Worm (Caenorhabditis elegans): ENCODE data around the gene nlp-13.

The nlp-13 gene

ce11 chrV:4240292-4240691, 4.1 kb downstream of the nlp-13 start, which contains the start of gene srh-204:
TSS of gene srh-204 (minus strand) at chrV:4240392.
- TF ChIP-seq nhr-237 (tag; optimal IDR thresholded peaks at IDR 0.05) (no peak), ceh-90 (tag; optimal IDR thresholded peaks at IDR 0.05) (no peak), irx-1 (tag; optimal IDR thresholded peaks at IDR 0.05) (no peak), hlh-4 (tag; optimal IDR thresholded peaks at IDR 0.05) (peak; percentile 66)

ce11 chrV:4241555-4241954, 5.3 kb downstream of the nlp-13 start:
- TF ChIP-seq unc-62 (GFP tag; optimal IDR thresholded peaks at IDR 0.05), result no peak
- no peak for TF ChIP-seq mef-2 (tag; optimal IDR thresholded peaks at IDR 0.05)
- TF ChIP-seq nhr-237 (tag; optimal IDR thresholded peaks at IDR 0.05), result no peak
- TF ChIP-seq nhr-84 (tag; optimal IDR thresholded peaks at IDR 0.05), result no peak

ce11 chrV:4242431-4242830, 6.2 kb downstream of the nlp-13 start, which contains the start of gene srt-12:
TSS of gene srt-12 (minus strand) at chrV:4242531.
- TF ChIP-seq lin-15B (tag; optimal IDR thresholded peaks at IDR 0.05) (no peak), ztf-4 (tag; optimal IDR thresholded peaks at IDR 0.05) (no peak), fkh-4 (tag; optimal IDR thresholded peaks at IDR 0.05; ENCODE audit: borderline replicate concordance) (no peak), nhr-71 (tag; optimal IDR thresholded peaks at IDR 0.05) (no peak), snpc-4 (tag; optimal IDR thresholded peaks at IDR 0.05) (no peak), mep-1 (tag; optimal IDR thresholded peaks at IDR 0.05) (no peak), dsc-1 (tag; optimal IDR thresholded peaks at IDR 0.05) (no peak), pax-3 (tag; optimal IDR thresholded peaks at IDR 0.05) (no peak), elt-3 (tag; optimal IDR thresholded peaks at IDR 0.05) (no peak), nhr-90 (tag; optimal IDR thresholded peaks at IDR 0.05; ENCODE audit: poor library complexity) (no peak)

ce11 chrV:4248359-4248758, 12.1 kb downstream of the nlp-13 start:
- no peak for TF ChIP-seq efl-1 (optimal IDR thresholded peaks at IDR 0.05)
- peak in 1 of 2 experiments; percentile 13 for TF ChIP-seq efl-1 (GFP tag; optimal IDR thresholded peaks at IDR 0.05 in 1 of 2)
- TF ChIP-seq nhr-11 (tag; optimal IDR thresholded peaks at IDR 0.05), result no peak
- no peak for TF ChIP-seq fkh-8 (tag; optimal IDR thresholded peaks at IDR 0.05)
- no peak for TF ChIP-seq sptf-1 (tag; optimal IDR thresholded peaks at IDR 0.05)
- TF ChIP-seq elt-3 (tag; optimal IDR thresholded peaks at IDR 0.05), result no peak

ce11 chrV:4250047-4250446, 13.8 kb downstream of the nlp-13 start, which contains the start of gene srt-13:
TSS of gene srt-13 (minus strand) at chrV:4250147.
- no peak for TF ChIP-seq aly-2 (tag; optimal IDR thresholded peaks at IDR 0.05)
- TF ChIP-seq fos-1 (tag; optimal IDR thresholded peaks at IDR 0.05), result no peak
- TF ChIP-seq nhr-11 (tag; optimal IDR thresholded peaks at IDR 0.05), result no peak
- TF ChIP-seq efl-3 (GFP tag; optimal IDR thresholded peaks at IDR 0.05), result no peak
- no peak for TF ChIP-seq snu-23 (GFP tag; optimal IDR thresholded peaks at IDR 0.05)
- no peak for TF ChIP-seq zag-1 (tag; optimal IDR thresholded peaks at IDR 0.05)

ce11 chrV:4256474-4256873, 20.3 kb downstream of the nlp-13 start, which contains the start of gene srt-14:
TSS of gene srt-14 (minus strand) at chrV:4256574.
- TF ChIP-seq C34B4.2 (tag; optimal IDR thresholded peaks at IDR 0.05) (no peak), grh-1 (GFP tag; IDR thresholded peaks at IDR 0.05) (no peak), nhr-11 (tag; optimal IDR thresholded peaks at IDR 0.05) (no peak)

- TF ChIP-seq vab-15 (tag; optimal IDR thresholded peaks at IDR 0.05), result no peak
- TF ChIP-seq skn-1 (tag; optimal IDR thresholded peaks at IDR 0.05), result no peak
- TF ChIP-seq ces-1 (GFP tag; optimal IDR thresholded peaks at IDR 0.05), result no peak
- no peak for TF ChIP-seq C16A3.4 (tag; optimal IDR thresholded peaks at IDR 0.05)
- no peak for TF ChIP-seq lin-35 (GFP tag; optimal IDR thresholded peaks at IDR 0.05)
- no peak for TF ChIP-seq fkh-4 (tag; optimal IDR thresholded peaks at IDR 0.05; ENCODE audit: borderline replicate concordance)
- no peak for TF ChIP-seq fkh-8 (tag; optimal IDR thresholded peaks at IDR 0.05)
- no peak for TF ChIP-seq efl-1 (optimal IDR thresholded peaks at IDR 0.05)
- no peak for TF ChIP-seq efl-1 (GFP tag; optimal IDR thresholded peaks at IDR 0.05 in 1 of 2)
- no peak for TF ChIP-seq pag-3 (tag; optimal IDR thresholded peaks at IDR 0.05; ENCODE audit: borderline replicate concordance, insufficient read depth)
- no peak for TF ChIP-seq pax-3 (tag; optimal IDR thresholded peaks at IDR 0.05)
- no peak for TF ChIP-seq lin-39 (tag; optimal IDR thresholded peaks at IDR 0.05)
- no peak for TF ChIP-seq elt-2 (tag; optimal IDR thresholded peaks at IDR 0.05)
- no peak for TF ChIP-seq lir-3 (tag; optimal IDR thresholded peaks at IDR 0.05; ENCODE audit: poor library complexity)
- TF ChIP-seq nhr-85 (tag), result no peak
- TF ChIP-seq C34B4.2 (tag; optimal IDR thresholded peaks at IDR 0.05), result no peak
- no peak for TF ChIP-seq rnt-1 (tag; optimal IDR thresholded peaks at IDR 0.05)
Measured at ce11 chrV:4260090-4260489, 23.9 kb downstream of the nlp-13 start, which contains the start of gene srt-3. TSS of gene srt-3 (minus strand) at chrV:4260190.

Measured in whole organism, L1 larva.